Worm (Caenorhabditis elegans): ENCODE data around the gene R74.2.

DNA sequence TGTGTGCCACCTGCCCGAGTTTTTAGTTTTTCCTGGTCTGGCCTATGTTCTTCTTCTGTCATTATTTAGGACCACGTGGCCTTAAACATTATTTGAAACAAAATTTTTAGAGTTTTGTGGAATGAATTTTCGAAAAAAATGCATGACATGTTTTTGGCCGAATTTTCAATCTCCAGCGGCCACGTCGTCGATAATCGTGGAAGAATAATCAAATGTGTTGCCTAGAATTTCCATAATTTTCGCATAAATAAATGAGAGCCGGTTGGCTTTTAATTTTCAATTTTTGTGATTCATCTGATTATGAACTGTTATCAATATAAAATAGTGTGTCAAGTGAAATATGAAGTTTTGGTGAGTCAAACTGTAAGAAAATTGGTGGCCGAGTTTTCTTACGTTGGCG, 27.0 kb upstream of the R74.2 start, which contains the start of gene C01G12.16:
- TF ChIP-seq odd-2 (tag; optimal IDR thresholded peaks at IDR 0.05): no peak
- no peak for TF ChIP-seq ceh-34 (tag; optimal IDR thresholded peaks at IDR 0.05)
- TF ChIP-seq hlh-13 (GFP tag; optimal IDR thresholded peaks at IDR 0.05): no peak
- no peak for TF ChIP-seq fax-1 (tag; optimal IDR thresholded peaks at IDR 0.05)
- TF ChIP-seq rnt-1 (tag; optimal IDR thresholded peaks at IDR 0.05): no peak
- no peak for TF ChIP-seq sox-4 (tag; optimal IDR thresholded peaks at IDR 0.05)
- TF ChIP-seq fkh-10 (GFP tag; optimal IDR thresholded peaks at IDR 0.05): no peak

All from whole organism, late embryonic.